Fruit fly (Drosophila melanogaster) whole organism, embryonic: ENCODE measurements around the gene Chchd2.

Experiments
- Antp ChIP-seq: fragments of 200-800 bp; sonication (Bioruptor generic); optimal IDR thresholded peaks from 3 replicates; lab custom pipeline; 2016; ENCODE audit warnings: missing biosample characterization, missing genetic modification characterization
- Atf-2 ChIP-seq: fragments of 200-800 bp; sonication (Bioruptor generic); optimal IDR thresholded peaks from 2 replicates; lab custom pipeline; 2016; ENCODE audit warnings: missing biosample characterization, missing genetic modification characterization
- Bdp1 ChIP-seq: fragments of 200-800 bp; sonication (Bioruptor generic); optimal IDR thresholded peaks from 3 replicates; lab custom pipeline; 2016; ENCODE audit warnings: missing biosample characterization, missing genetic modification characterization
- CG10565 ChIP-seq: fragments of 200-800 bp; sonication (Bioruptor generic); optimal IDR thresholded peaks from 3 replicates; lab custom pipeline; 2016; ENCODE audit warnings: missing biosample characterization, mild to moderate bottlenecking, missing genetic modification characterization
- CG11695 ChIP-seq: fragments of 200-800 bp; sonication (Bioruptor generic); IDR thresholded peaks from 3 replicates; pipeline ENCODE4 v1.3.6; 2022; ENCODE audit warnings: missing biosample characterization, missing genetic modification characterization
- CG12071 ChIP-seq: fragments of 200-800 bp; sonication (Bioruptor generic); optimal IDR thresholded peaks from 3 replicates; lab custom pipeline; 2018; ENCODE audit warnings: missing biosample characterization, mild to moderate bottlenecking, missing genetic modification characterization
- CG12219 ChIP-seq: fragments of 200-800 bp; sonication (Bioruptor generic); optimal IDR thresholded peaks from 3 replicates; lab custom pipeline; 2018; ENCODE audit warnings: missing biosample characterization, mild to moderate bottlenecking, missing genetic modification characterization
- CG14441 ChIP-seq: fragments of 200-800 bp; sonication (Bioruptor generic); IDR thresholded peaks from 2 replicates; pipeline ENCODE4 v1.3.6; 2022; ENCODE audit warnings: missing biosample characterization, missing genetic modification characterization
- CG16779 ChIP-seq: fragments of 200-800 bp; sonication (Bioruptor generic); IDR thresholded peaks from 2 replicates; pipeline ENCODE4 v1.3.6; 2022; ENCODE audit warnings: missing biosample characterization, missing genetic modification characterization
- CG17385 ChIP-seq: fragments of 200-800 bp; sonication (Bioruptor generic); optimal IDR thresholded peaks from 3 replicates; lab custom pipeline; 2018; ENCODE audit warnings: missing biosample characterization, mild to moderate bottlenecking, missing genetic modification characterization
- CG2889 ChIP-seq: fragments of 200-800 bp; sonication (Bioruptor generic); IDR thresholded peaks from 3 replicates; pipeline ENCODE4 v1.3.6; 2022; ENCODE audit warnings: missing biosample characterization, missing genetic modification characterization
- CG30403 ChIP-seq: fragments of 200-800 bp; sonication (Bioruptor generic); optimal IDR thresholded peaks from 3 replicates; lab custom pipeline; 2016; ENCODE audit warnings: missing biosample characterization, missing genetic modification characterization
- CG31441 ChIP-seq: fragments of 200-800 bp; sonication (Bioruptor generic); IDR thresholded peaks from 2 replicates; pipeline ENCODE4 v1.3.6; 2022; ENCODE audit warnings: missing biosample characterization, missing genetic modification characterization
- CG3847 ChIP-seq: fragments of 200-800 bp; sonication (Bioruptor generic); IDR thresholded peaks from 2 replicates; pipeline ENCODE4 v1.3.6; 2022; ENCODE audit warnings: missing biosample characterization, missing genetic modification characterization
- CG4360 ChIP-seq: fragments of 200-800 bp; sonication (Bioruptor generic); IDR thresholded peaks from 2 replicates; pipeline ENCODE4 v1.3.6; 2022; ENCODE audit warnings: missing biosample characterization, missing genetic modification characterization
- CG7271 ChIP-seq: fragments of 200-800 bp; sonication (Bioruptor generic); optimal IDR thresholded peaks from 2 replicates; lab custom pipeline; 2018; ENCODE audit warnings: missing biosample characterization, mild to moderate bottlenecking, missing genetic modification characterization, moderate library complexity
- CG8765 ChIP-seq: fragments of 200-800 bp; sonication (Bioruptor generic); IDR thresholded peaks from 2 replicates; pipeline ENCODE4 v1.3.6; 2022; ENCODE audit warnings: missing biosample characterization, missing genetic modification characterization
- CG9932 ChIP-seq: fragments of 200-800 bp; sonication (Bioruptor generic); IDR thresholded peaks from 2 replicates; pipeline ENCODE4 v1.3.6; 2022; ENCODE audit warnings: missing biosample characterization, missing genetic modification characterization
- CkIIα-i1 ChIP-seq: fragments of 200-800 bp; sonication (Bioruptor generic); IDR thresholded peaks from 2 replicates; pipeline ENCODE4 v1.3.6; 2022; ENCODE audit warnings: missing biosample characterization, missing genetic modification characterization
- Dbx ChIP-seq: fragments of 200-800 bp; sonication (Bioruptor generic); IDR thresholded peaks from 3 replicates; pipeline ENCODE4 v1.3.6; 2022; ENCODE audit warnings: missing biosample characterization, missing genetic modification characterization
- Drgx ChIP-seq: fragments of 200-800 bp; sonication (Bioruptor generic); IDR thresholded peaks from 2 replicates; pipeline ENCODE4 v1.3.6; 2022; ENCODE audit warnings: missing biosample characterization, missing genetic modification characterization
- GATAe ChIP-seq: fragments of 200-800 bp; sonication (Bioruptor generic); conservative IDR thresholded peaks from 2 replicates; pipeline ENCODE4 v1.3.6; 2022; ENCODE audit warnings: missing biosample characterization, missing genetic modification characterization
- Gsc ChIP-seq: fragments of 200-800 bp; sonication (Bioruptor generic); IDR thresholded peaks from 2 replicates; pipeline ENCODE4 v1.3.6; 2022; ENCODE audit warnings: missing biosample characterization, missing genetic modification characterization
- H15 ChIP-seq: fragments of 200-800 bp; sonication (Bioruptor generic); IDR thresholded peaks from 3 replicates; pipeline ENCODE4 v1.3.6; 2022; ENCODE audit warnings: missing biosample characterization, missing genetic modification characterization
- HLH3B ChIP-seq: fragments of 200-800 bp; sonication (Bioruptor generic); IDR thresholded peaks from 2 replicates; pipeline ENCODE4 v1.3.6; 2022; ENCODE audit warnings: missing biosample characterization, missing genetic modification characterization
- HLHmδ ChIP-seq: fragments of 200-800 bp; sonication (Bioruptor generic); optimal IDR thresholded peaks from 2 replicates; lab custom pipeline; 2018; ENCODE audit warnings: missing biosample characterization, mild to moderate bottlenecking, missing genetic modification characterization, moderate library complexity
- MTF-1 ChIP-seq: fragments of 200-800 bp; sonication (Bioruptor generic); optimal IDR thresholded peaks from 2 replicates; lab custom pipeline; 2018; ENCODE audit warnings: missing biosample characterization, mild to moderate bottlenecking, missing genetic modification characterization, borderline replicate concordance
- Mes4 ChIP-seq: fragments of 200-800 bp; sonication (Bioruptor generic); optimal IDR thresholded peaks from 2 replicates; lab custom pipeline; 2016; ENCODE audit warnings: missing biosample characterization, missing genetic modification characterization
- NK7.1 ChIP-seq: fragments of 200-800 bp; sonication (Bioruptor generic); optimal IDR thresholded peaks from 3 replicates; lab custom pipeline; 2016; ENCODE audit warnings: missing biosample characterization, missing genetic modification characterization
- Opbp ChIP-seq: fragments of 200-800 bp; sonication (Bioruptor generic); IDR thresholded peaks from 3 replicates; pipeline ENCODE4 v1.3.6; 2022; ENCODE audit warnings: missing biosample characterization, missing genetic modification characterization; ENCODE audit not compliant: partially characterized antibody
- Xbp1 ChIP-seq: fragments of 200-800 bp; sonication (Bioruptor generic); optimal IDR thresholded peaks from 3 replicates; lab custom pipeline; 2016; ENCODE audit warnings: missing biosample characterization, mild to moderate bottlenecking, missing genetic modification characterization
- da ChIP-seq: fragments of 200-800 bp; sonication (Bioruptor generic); optimal IDR thresholded peaks from 2 replicates; lab custom pipeline; 2016; ENCODE audit warnings: missing biosample characterization, missing genetic modification characterization
- eve ChIP-seq, 2 experiments: fragments of >200 bp; optimal IDR thresholded peaks; 2 replicates each; lab custom pipeline; 2017; ENCODE audit warnings: missing biosample characterization in 2 of 2, missing genetic modification characterization in 2 of 2
- gce ChIP-seq: fragments of 200-800 bp; sonication (Bioruptor generic); IDR thresholded peaks from 3 replicates; pipeline ENCODE4 v1.3.6; 2022; ENCODE audit warnings: missing biosample characterization, missing genetic modification characterization
- gfzf ChIP-seq: fragments of 200-800 bp; sonication (Bioruptor generic); optimal IDR thresholded peaks from 2 replicates; lab custom pipeline; 2016; ENCODE audit warnings: missing biosample characterization, mild to moderate bottlenecking, missing genetic modification characterization, moderate library complexity
- inv ChIP-seq: fragments of 200-800 bp; sonication (Bioruptor generic); IDR thresholded peaks from 2 replicates; pipeline ENCODE4 v1.3.6; 2022; ENCODE audit warnings: missing biosample characterization, missing genetic modification characterization; ENCODE audit not compliant: partially characterized antibody
- kni ChIP-seq: fragments of 200-800 bp; sonication (Bioruptor generic); optimal IDR thresholded peaks from 3 replicates; lab custom pipeline; 2017; ENCODE audit warnings: mild to moderate bottlenecking, missing biosample characterization, missing genetic modification reagents, missing genetic modification characterization
- nerfin-1 ChIP-seq: fragments of 200-800 bp; sonication (Bioruptor generic); optimal IDR thresholded peaks from 3 replicates; lab custom pipeline; 2019; ENCODE audit warnings: missing biosample characterization, mild to moderate bottlenecking, missing genetic modification characterization, moderate library complexity
- sna ChIP-seq: fragments of 200-800 bp; sonication (Bioruptor generic); IDR thresholded peaks from 2 replicates; pipeline ENCODE4 v1.3.6; 2022; ENCODE audit warnings: missing biosample characterization, missing genetic modification characterization; ENCODE audit not compliant: partially characterized antibody
- sob ChIP-seq: fragments of 200-800 bp; sonication (Bioruptor generic); IDR thresholded peaks from 2 replicates; pipeline ENCODE4 v1.3.6; 2022; ENCODE audit warnings: missing biosample characterization, missing genetic modification characterization
- stc ChIP-seq: fragments of 200-800 bp; sonication (Bioruptor generic); IDR thresholded peaks from 2 replicates; pipeline ENCODE4 v1.3.6; 2022; ENCODE audit warnings: missing biosample characterization, missing genetic modification characterization
- tup ChIP-seq: fragments of 200-800 bp; sonication (Bioruptor generic); optimal IDR thresholded peaks from 2 replicates; lab custom pipeline; 2016; ENCODE audit warnings: missing biosample characterization, mild to moderate bottlenecking, missing genetic modification characterization, moderate library complexity
- twi ChIP-seq: fragments of 200-800 bp; optimal IDR thresholded peaks from 2 replicates; lab custom pipeline; 2019; ENCODE audit warnings: missing biosample characterization, mild to moderate bottlenecking, missing genetic modification characterization, moderate library complexity
- tx ChIP-seq: fragments of 200-800 bp; sonication (Bioruptor generic); optimal IDR thresholded peaks from 2 replicates; lab custom pipeline; 2016; ENCODE audit warnings: missing biosample characterization, missing genetic modification characterization
- vfl ChIP-seq: fragments of 200-800 bp; sonication (Bioruptor generic); optimal IDR thresholded peaks from 2 replicates; lab custom pipeline; 2016; ENCODE audit warnings: missing biosample characterization, missing genetic modification characterization
- z ChIP-seq: fragments of 200-800 bp; sonication (Bioruptor generic); IDR thresholded peaks from 3 replicates; pipeline ENCODE4 v1.3.6; 2022; ENCODE audit warnings: missing biosample characterization, missing genetic modification characterization
- zen ChIP-seq: fragments of 200-800 bp; sonication (Bioruptor generic); optimal IDR thresholded peaks from 3 replicates; lab custom pipeline; 2018; ENCODE audit warnings: missing biosample characterization, mild to moderate bottlenecking, missing genetic modification characterization, moderate library complexity
- zfh1 ChIP-seq: fragments of 200-800 bp; sonication (Bioruptor generic); IDR thresholded peaks from 3 replicates; pipeline ENCODE4 v1.3.6; 2022; ENCODE audit warnings: missing biosample characterization, missing genetic modification characterization

Chchd2 gene

dm6 chrX:17176542-17176941, 27.7 kb downstream of the Chchd2 start (continued):
- TF ChIP-seq H15 (0 out of 3 replicates have a peak, but pooled peaks have one; percentile 38), Mes4 (peak; percentile 44), Dbx (GFP tag; lab: Robert Waterston, UW) (peak; percentile 61; the same call in 2 of the 3 replicates), Gsc (GFP tag; lab: Robert Waterston, UW) (no peak)

- TF ChIP-seq Antp (GFP tag; lab: Kevin White, UChicago) (no peak), twi (tag; lab: Kevin White, UChicago) (no peak), zen (peak; percentile 87), CG4360 (peak; percentile 54)
- TF ChIP-seq, all 482 proteins: peak for 2
Observed at dm6 chrX:17177606-17178005, 28.8 kb downstream of the Chchd2 start.

- TF ChIP-seq sob (GFP tag; lab: Robert Waterston, UW): peak; percentile 99
- peak; percentile 99 for TF ChIP-seq gce (GFP tag; lab: Robert Waterston, UW)
- TF ChIP-seq HLH3B (GFP tag; lab: Robert Waterston, UW): peak; percentile 99
- no peak for TF ChIP-seq CG17385 (GFP tag; lab: Kevin White, UChicago)
- TF ChIP-seq CG11695 (GFP tag; lab: Robert Waterston, UW): peak; percentile 99
- TF ChIP-seq CG12219 (GFP tag; lab: Kevin White, UChicago): peak; percentile 91
- no peak for TF ChIP-seq HLHmδ (GFP tag; lab: Kevin White, UChicago)
- TF ChIP-seq zen: peak; percentile 98
- peak; percentile 99 for TF ChIP-seq Drgx (GFP tag; lab: Robert Waterston, UW)
- TF ChIP-seq gfzf (GFP tag; lab: Kevin White, UChicago): peak; percentile 2
- no peak for TF ChIP-seq sna (GFP tag; lab: Robert Waterston, UW)
- TF ChIP-seq Atf-2 (GFP tag; lab: Kevin White, UChicago): no peak
- TF ChIP-seq CG16779 (GFP tag; lab: Robert Waterston, UW): peak; percentile 91
- TF ChIP-seq kni: peak; percentile 77
- no peak for TF ChIP-seq Xbp1 (GFP tag; lab: Kevin White, UChicago)
- TF ChIP-seq da: peak; percentile 15
- peak; percentile 93 for TF ChIP-seq CG12071 (GFP tag; lab: Kevin White, UChicago)
- peak; percentile 73 for TF ChIP-seq CG9932 (GFP tag; lab: Robert Waterston, UW)
- peak; percentile 57 to 98 for TF ChIP-seq eve (GFP tag; optimal IDR thresholded peaks at IDR 0.05; lab: Kevin White, UChicago)
- TF ChIP-seq Opbp: no peak
- TF ChIP-seq CkIIα-i1 (GFP tag; lab: Robert Waterston, UW): peak; percentile 82
- peak; percentile 97 for TF ChIP-seq nerfin-1 (tag; lab: Kevin White, UChicago)
- peak; percentile 38; the same call in 1 of the 2 replicates for TF ChIP-seq CG3847 (GFP tag; lab: Robert Waterston, UW)
- TF ChIP-seq inv (GFP tag; lab: Robert Waterston, UW): no peak
- TF ChIP-seq GATAe (GFP tag; lab: Robert Waterston, UW): peak; percentile 96
- peak; percentile 82; the same call in 2 of the 3 replicates for TF ChIP-seq z (GFP tag; lab: Robert Waterston, UW)
- TF ChIP-seq CG8765 (GFP tag; lab: Robert Waterston, UW): peak; percentile 97
- peak; percentile 94 for TF ChIP-seq CG31441 (GFP tag; lab: Robert Waterston, UW)
- peak; percentile 14 for TF ChIP-seq CG30403 (GFP tag; lab: Kevin White, UChicago)
- TF ChIP-seq stc (GFP tag; lab: Robert Waterston, UW): peak; percentile 99
- TF ChIP-seq vfl (GFP tag; lab: Kevin White, UChicago): no peak
- TF ChIP-seq CG10565 (GFP tag; lab: Kevin White, UChicago): peak; percentile 77
- TF ChIP-seq CG2889 (GFP tag; lab: Robert Waterston, UW): no peak
- TF ChIP-seq zfh1 (GFP tag; lab: Robert Waterston, UW): peak; percentile 99
- peak; percentile 93 for TF ChIP-seq CG7271
- TF ChIP-seq Bdp1 (GFP tag; lab: Kevin White, UChicago): no peak
- peak; percentile 99 for TF ChIP-seq CG14441
- TF ChIP-seq NK7.1 (GFP tag; lab: Kevin White, UChicago): peak; percentile 96
- peak; percentile 93 for TF ChIP-seq MTF-1 (GFP tag; lab: Kevin White, UChicago)
- no peak for TF ChIP-seq tx (GFP tag; lab: Kevin White, UChicago)
- TF ChIP-seq tup: peak; percentile 95
Observed at dm6 chrX:17178484-17178921, 29.7 kb downstream of the Chchd2 start.
